Worm (Caenorhabditis elegans): ENCODE results near the gene plpr-1.

Gene plpr-1

ce11 chrII:11241497-11241896 is 19.4 kb downstream of the plpr-1 start:
- TF ChIP-seq nhr-48 (tag; optimal IDR thresholded peaks at IDR 0.05) (no peak), mxl-2 (GFP tag; conservative IDR thresholded peaks at IDR 0.05) (no peak), F44E2.7 (GFP tag; IDR thresholded peaks at IDR 0.05) (no peak), snpc-1.2 (GFP tag; IDR thresholded peaks at IDR 0.05) (no peak), skn-1 (tag; optimal IDR thresholded peaks at IDR 0.05) (no peak), ztf-11 (tag; optimal IDR thresholded peaks at IDR 0.05) (no peak), Y105C5A.15 (GFP tag; IDR thresholded peaks at IDR 0.05) (no peak)

- TF ChIP-seq aha-1 (tag), result peak; percentile 80
- peak in 1 of 2 experiments; percentile 98 for TF ChIP-seq unc-62 (GFP tag; optimal IDR thresholded peaks at IDR 0.05 in 1 of 2)
- no peak for TF ChIP-seq unc-62 (tag; optimal IDR thresholded peaks at IDR 0.05)
- TF ChIP-seq attf-4 (tag; optimal IDR thresholded peaks at IDR 0.05), result no peak
Measured at ce11 chrII:11242918-11243317, 20.8 kb downstream of the plpr-1 start.

ce11 chrII:11246506-11246905 is 24.4 kb downstream of the plpr-1 start:
- TF ChIP-seq unc-62 (GFP tag; optimal IDR thresholded peaks at IDR 0.05 in 1 of 2), result peak in 1 of 2 experiments; percentile 85
- no peak for TF ChIP-seq unc-62 (tag; optimal IDR thresholded peaks at IDR 0.05)
- no peak for TF ChIP-seq F37D6.2 (tag; optimal IDR thresholded peaks at IDR 0.05)
- TF ChIP-seq dpl-1 (GFP tag; optimal IDR thresholded peaks at IDR 0.05), result no peak

ce11 chrII:11247414-11247813 is 25.3 kb downstream of the plpr-1 start, which contains the start of gene T06D8.10:
T06D8.10 (minus strand) TSS chrII:11247514.
- TF ChIP-seq ceh-20 (GFP tag; IDR thresholded peaks at IDR 0.05) (no peak), lin-29 (GFP tag; IDR thresholded peaks at IDR 0.05) (no peak), nhr-10 (tag; optimal IDR thresholded peaks at IDR 0.05) (no peak), mdl-1 (tag; optimal IDR thresholded peaks at IDR 0.05) (peak in 1 of 2 experiments; percentile 5), daf-19 (GFP tag; conservative IDR thresholded peaks at IDR 0.05) (no peak), zfp-2 (tag; optimal IDR thresholded peaks at IDR 0.05) (no peak), snpc-1.2 (GFP tag; IDR thresholded peaks at IDR 0.05) (no peak), daf-16 (GFP tag; optimal IDR thresholded peaks at IDR 0.05) (no peak), daf-16 (tag; optimal IDR thresholded peaks at IDR 0.05) (no peak), lin-39 (tag; optimal IDR thresholded peaks at IDR 0.05) (no peak), nhr-102 (tag; optimal IDR thresholded peaks at IDR 0.05) (no peak), sdz-12 (GFP tag; optimal IDR thresholded peaks at IDR 0.05) (no peak), attf-4 (tag; optimal IDR thresholded peaks at IDR 0.05) (no peak), D1046.2 (GFP tag; IDR thresholded peaks at IDR 0.05) (no peak), unc-62 (GFP tag; optimal IDR thresholded peaks at IDR 0.05 in 1 of 2) (no peak), unc-62 (tag; optimal IDR thresholded peaks at IDR 0.05) (no peak), ztf-7 (tag; optimal IDR thresholded peaks at IDR 0.05) (no peak), pha-4 (GFP tag; IDR thresholded peaks at IDR 0.05) (no peak), pha-4 (tag; optimal IDR thresholded peaks at IDR 0.05) (no peak), lin-1 (GFP tag; IDR thresholded peaks at IDR 0.05) (no peak), nhr-28 (tag; optimal IDR thresholded peaks at IDR 0.05) (no peak), zag-1 (tag; optimal IDR thresholded peaks at IDR 0.05) (no peak), mxl-3 (GFP tag; optimal IDR thresholded peaks at IDR 0.05) (peak; percentile 49), php-3 (GFP tag; IDR thresholded peaks at IDR 0.05) (no peak), daf-12 (tag; optimal IDR thresholded peaks at IDR 0.05) (no peak), spr-1 (tag; optimal IDR thresholded peaks at IDR 0.05) (peak; percentile 13)

ce11 chrII:11255536-11255935 is 33.4 kb downstream of the plpr-1 start, which contains the start of gene T05B9.2:
T05B9.2 (plus strand) TSS chrII:11255836.
- no peak for TF ChIP-seq zfp-3 (GFP tag; conservative IDR thresholded peaks at IDR 0.05)

Data from whole organism, L4 larva.